Fruit fly (Drosophila melanogaster): ENCODE measurements around the gene Boh1.
A peak's percentile ranks its signal among the peaks of the same experiment; 100 is the strongest.

The Boh1 gene

dm6 chr3R:27925000-27925970 is 6.0 kb upstream of the Boh1 start, which contains the start of gene mino (continued):
- peak; percentile 82 for TF ChIP-seq Sox14 (GFP tag; optimal IDR thresholded peaks at IDR 0.05)
- TF ChIP-seq CG6163 (GFP tag; IDR thresholded peaks at IDR 0.05) = peak; percentile 67; the same call in 2 of the 3 replicates
- no peak for TF ChIP-seq Blimp-1 (GFP tag; optimal IDR thresholded peaks at IDR 0.05)
- TF ChIP-seq fkh (GFP tag; optimal IDR thresholded peaks at IDR 0.05) = peak; percentile 12
- no peak for TF ChIP-seq Hr38 (GFP tag; optimal IDR thresholded peaks at IDR 0.05)
- no peak for TF ChIP-seq Sox15 (GFP tag; optimal IDR thresholded peaks at IDR 0.05)
- TF ChIP-seq CG6854 (GFP tag; optimal IDR thresholded peaks at IDR 0.05) = peak; percentile 3
- no peak for TF ChIP-seq CG8632 (GFP tag; optimal IDR thresholded peaks at IDR 0.05)
- no peak for TF ChIP-seq achi (GFP tag; optimal IDR thresholded peaks at IDR 0.05)
- TF ChIP-seq CG3032 (tag; optimal IDR thresholded peaks at IDR 0.05) = no peak
- TF ChIP-seq spab (GFP tag; optimal IDR thresholded peaks at IDR 0.05) = peak; percentile 27
- TF ChIP-seq CG11294 (GFP tag; IDR thresholded peaks at IDR 0.05) = no peak
- no peak for TF ChIP-seq Ets96B (tag; optimal IDR thresholded peaks at IDR 0.05)

dm6 chr3R:27922673-27923175 is 3.5 kb upstream of the Boh1 start, which contains the start of gene RpL4:
Gene RpL4, plus strand, starts transcription at chr3R:27922821.
- TF ChIP-seq Met (GFP tag; optimal IDR thresholded peaks at IDR 0.05) (peak; percentile 85), dsx (GFP tag; optimal IDR thresholded peaks at IDR 0.05; ENCODE audit: poor library complexity, severe bottlenecking) (peak; percentile 37), CG6792 (GFP tag; optimal IDR thresholded peaks at IDR 0.05) (peak; percentile 56), eg (GFP tag; IDR thresholded peaks at IDR 0.05) (peak; percentile 82), Hr38 (GFP tag; optimal IDR thresholded peaks at IDR 0.05) (no peak), CG7368 (GFP tag; optimal IDR thresholded peaks at IDR 0.05) (peak; percentile 67), CG6854 (GFP tag; optimal IDR thresholded peaks at IDR 0.05) (peak; percentile 89), topi (GFP tag; optimal IDR thresholded peaks at IDR 0.05) (peak; percentile 77), lz (GFP tag; optimal IDR thresholded peaks at IDR 0.05) (peak; percentile 80), achi (GFP tag; optimal IDR thresholded peaks at IDR 0.05) (peak; percentile 99), CG11762 (GFP tag; optimal IDR thresholded peaks at IDR 0.05; ENCODE audit: insufficient read depth) (peak; percentile 36), esn (GFP tag; optimal IDR thresholded peaks at IDR 0.05) (peak; percentile 85), fkh (GFP tag; optimal IDR thresholded peaks at IDR 0.05) (peak; percentile 72), net (GFP tag; optimal IDR thresholded peaks at IDR 0.05) (peak; percentile 87), svp (GFP tag) (peak; percentile 76), acj6 (GFP tag; optimal IDR thresholded peaks at IDR 0.05) (peak; percentile 77), CG31627 (GFP tag; optimal IDR thresholded peaks at IDR 0.05) (peak; percentile 72), CG10631 (GFP tag; optimal IDR thresholded peaks at IDR 0.05) (peak; percentile 17), CG11294 (GFP tag; IDR thresholded peaks at IDR 0.05) (no peak), CG6163 (GFP tag; IDR thresholded peaks at IDR 0.05) (peak; percentile 89), Sox102F (GFP tag; optimal IDR thresholded peaks at IDR 0.05) (peak; percentile 82), Eip93F (GFP tag; optimal IDR thresholded peaks at IDR 0.05) (no peak), Lpt (GFP tag; optimal IDR thresholded peaks at IDR 0.05) (no peak), spab (GFP tag; optimal IDR thresholded peaks at IDR 0.05) (peak; percentile 40), CG15336 (GFP tag; IDR thresholded peaks at IDR 0.05) (no peak), OdsH (GFP tag; optimal IDR thresholded peaks at IDR 0.05) (peak; percentile 81), salr (GFP tag; optimal IDR thresholded peaks at IDR 0.05) (peak; percentile 56 to 82), CG10669 (GFP tag; optimal IDR thresholded peaks at IDR 0.05) (peak; percentile 51), ss (GFP tag; optimal IDR thresholded peaks at IDR 0.05) (peak; percentile 58 to 87), CG1621 (tag; optimal IDR thresholded peaks at IDR 0.05) (peak; percentile 70), Ets21C (GFP tag; optimal IDR thresholded peaks at IDR 0.05) (peak; percentile 17), dac (GFP tag; optimal IDR thresholded peaks at IDR 0.05) (peak; percentile 40), fd85E (GFP tag; optimal IDR thresholded peaks at IDR 0.05) (peak; percentile 53), cyc (GFP tag; optimal IDR thresholded peaks at IDR 0.05) (peak; percentile 70), Blimp-1 (GFP tag; optimal IDR thresholded peaks at IDR 0.05) (peak; percentile 52), CG8632 (GFP tag; optimal IDR thresholded peaks at IDR 0.05) (peak; percentile 77), CG11902 (GFP tag; optimal IDR thresholded peaks at IDR 0.05) (no peak), Hr4 (GFP tag; optimal IDR thresholded peaks at IDR 0.05) (peak; percentile 19), Eip78C (GFP tag) (peak; percentile 95), vri (GFP tag; optimal IDR thresholded peaks at IDR 0.05) (peak; percentile 79), Ets96B (tag; optimal IDR thresholded peaks at IDR 0.05) (no peak), pdm3 (GFP tag; optimal IDR thresholded peaks at IDR 0.05) (peak; percentile 74), Eip75B (GFP tag; optimal IDR thresholded peaks at IDR 0.05) (peak; percentile 71)
